Fruit fly (Drosophila melanogaster) whole organism, embryonic: ENCODE results near the gene CG9737.

Experiments
- CG10959 ChIP-seq: fragments of 200-800 bp; sonication (Bioruptor generic); IDR thresholded peaks from 2 replicates; pipeline ENCODE4 v1.3.6; 2022; ENCODE audit warnings: missing biosample characterization, missing genetic modification characterization
- CG12299 ChIP-seq: fragments of 200-800 bp; sonication (Bioruptor generic); optimal IDR thresholded peaks from 2 replicates; lab custom pipeline; 2018; ENCODE audit warnings: missing biosample characterization, mild to moderate bottlenecking, missing genetic modification characterization
- CG14014 ChIP-seq: fragments of 200-800 bp; sonication (Bioruptor generic); IDR thresholded peaks from 2 replicates; pipeline ENCODE4 v1.3.6; 2022; ENCODE audit warnings: missing biosample characterization, missing genetic modification characterization
- CG15269 ChIP-seq: fragments of 200-800 bp; sonication (Bioruptor generic); optimal IDR thresholded peaks from 2 replicates; lab custom pipeline; 2018; ENCODE audit warnings: missing biosample characterization, mild to moderate bottlenecking, missing genetic modification characterization, moderate library complexity
- CG17612 ChIP-seq: fragments of 200-800 bp; sonication (Bioruptor generic); IDR thresholded peaks from 2 replicates; pipeline ENCODE4 v1.3.6; 2022; ENCODE audit warnings: missing biosample characterization, missing genetic modification characterization
- CG18262 ChIP-seq: fragments of 200-800 bp; optimal IDR thresholded peaks from 3 replicates; lab custom pipeline; 2019; ENCODE audit warnings: missing biosample characterization, mild to moderate bottlenecking, missing genetic modification characterization, moderate library complexity
- CG18476 ChIP-seq: fragments of 200-800 bp; sonication (Bioruptor generic); optimal IDR thresholded peaks from 2 replicates; lab custom pipeline; 2016; ENCODE audit warnings: missing biosample characterization, mild to moderate bottlenecking, missing genetic modification characterization
- CG2202 ChIP-seq: fragments of 200-800 bp; sonication (Bioruptor generic); optimal IDR thresholded peaks from 2 replicates; lab custom pipeline; 2018; ENCODE audit warnings: missing biosample characterization, mild to moderate bottlenecking, missing genetic modification characterization
- CG3065 ChIP-seq: fragments of 200-800 bp; sonication (Bioruptor generic); optimal IDR thresholded peaks from 2 replicates; lab custom pipeline; 2016; ENCODE audit warnings: missing biosample characterization, missing genetic modification characterization
- CG4854 ChIP-seq: fragments of 200-800 bp; sonication (Bioruptor generic); optimal IDR thresholded peaks from 2 replicates; lab custom pipeline; 2016; ENCODE audit warnings: missing biosample characterization, missing genetic modification characterization, inconsistent platforms
- CG6654 ChIP-seq: fragments of 200-800 bp; sonication (Bioruptor generic); optimal IDR thresholded peaks from 2 replicates; lab custom pipeline; 2017; ENCODE audit warnings: missing biosample characterization, mild to moderate bottlenecking, missing genetic modification characterization
- CG6765 ChIP-seq: fragments of 200-800 bp; sonication (Bioruptor generic); optimal IDR thresholded peaks from 3 replicates; lab custom pipeline; 2017; ENCODE audit warnings: missing biosample characterization, mild to moderate bottlenecking, missing genetic modification characterization
- CG6791 ChIP-seq: fragments of 200-800 bp; sonication (Bioruptor generic); IDR thresholded peaks from 3 replicates; pipeline ENCODE4 v1.3.6; 2022; ENCODE audit warnings: missing biosample characterization, missing genetic modification characterization; ENCODE audit not compliant: partially characterized antibody
- CG6854 ChIP-seq: fragments of 200-800 bp; sonication (Bioruptor generic); optimal IDR thresholded peaks from 3 replicates; lab custom pipeline; 2017; ENCODE audit warnings: missing biosample characterization, mild to moderate bottlenecking, missing genetic modification characterization
- CG7745 ChIP-seq: fragments of 200-800 bp; sonication (Bioruptor generic); optimal IDR thresholded peaks from 2 replicates; lab custom pipeline; 2018; ENCODE audit warnings: missing biosample characterization, mild to moderate bottlenecking, missing genetic modification characterization, moderate library complexity
- CG8924 ChIP-seq: fragments of 200-800 bp; optimal IDR thresholded peaks from 3 replicates; lab custom pipeline; 2019; ENCODE audit warnings: missing biosample characterization, mild to moderate bottlenecking, missing genetic modification characterization, moderate library complexity
- CG9797 ChIP-seq: fragments of 200-800 bp; sonication (Bioruptor generic); optimal IDR thresholded peaks from 3 replicates; lab custom pipeline; 2018; ENCODE audit warnings: missing biosample characterization, mild to moderate bottlenecking, missing genetic modification characterization
- CG9817 ChIP-seq: fragments of 200-800 bp; sonication (Bioruptor generic); optimal IDR thresholded peaks from 2 replicates; lab custom pipeline; 2018; ENCODE audit warnings: missing biosample characterization, mild to moderate bottlenecking, missing genetic modification characterization, moderate library complexity
- CG9876 ChIP-seq: fragments of 200-800 bp; sonication (Bioruptor generic); optimal IDR thresholded peaks from 2 replicates; lab custom pipeline; 2016; ENCODE audit warnings: missing biosample characterization, missing genetic modification characterization
- D19B ChIP-seq: fragments of 200-800 bp; sonication (Bioruptor generic); optimal IDR thresholded peaks from 2 replicates; lab custom pipeline; 2017; ENCODE audit warnings: missing biosample characterization, mild to moderate bottlenecking, missing genetic modification characterization
- E2f1 ChIP-seq: fragments of 200-800 bp; sonication (Bioruptor generic); IDR thresholded peaks from 2 replicates; pipeline ENCODE4 v1.3.6; 2022; ENCODE audit warnings: missing biosample characterization, missing genetic modification characterization
- Ets65A ChIP-seq: fragments of 200-800 bp; sonication (Bioruptor generic); peaks from one replicate; lab custom pipeline; 2016; ENCODE audit warnings: missing biosample characterization, missing genetic modification characterization
- H15 ChIP-seq: fragments of 200-800 bp; sonication (Bioruptor generic); IDR thresholded peaks from 3 replicates; pipeline ENCODE4 v1.3.6; 2022; ENCODE audit warnings: missing biosample characterization, missing genetic modification characterization
- HmgD ChIP-seq: fragments of 200-800 bp; sonication (Bioruptor generic); optimal IDR thresholded peaks from 3 replicates; lab custom pipeline; 2016; ENCODE audit warnings: missing biosample characterization, missing genetic modification characterization
- Hmx ChIP-seq: fragments of 200-800 bp; sonication (Bioruptor generic); optimal IDR thresholded peaks from 2 replicates; lab custom pipeline; 2016; ENCODE audit warnings: missing biosample characterization, missing genetic modification characterization
- Lpt ChIP-seq: fragments of >200 bp; optimal IDR thresholded peaks from 2 replicates; lab custom pipeline; 2018; ENCODE audit warnings: missing biosample characterization, missing genetic modification characterization
- Nf-YB ChIP-seq: fragments of 200-800 bp; sonication (Bioruptor generic); optimal IDR thresholded peaks from 3 replicates; lab custom pipeline; 2019; ENCODE audit warnings: missing biosample characterization, mild to moderate bottlenecking, missing genetic modification characterization, moderate library complexity
- Scr ChIP-seq: fragments of 200-800 bp; sonication (Bioruptor generic); IDR thresholded peaks from 2 replicates; pipeline ENCODE4 v1.3.6; 2022; ENCODE audit warnings: missing biosample characterization, missing genetic modification characterization; ENCODE audit not compliant: partially characterized antibody
- Six4 ChIP-seq: fragments of 200-800 bp; sonication (Bioruptor generic); optimal IDR thresholded peaks from 2 replicates; lab custom pipeline; 2016; ENCODE audit warnings: missing biosample characterization, missing genetic modification characterization
- TFAM ChIP-seq: fragments of 200-800 bp; sonication (Bioruptor generic); optimal IDR thresholded peaks from 2 replicates; lab custom pipeline; 2017; ENCODE audit warnings: missing biosample characterization, missing genetic modification characterization, inconsistent platforms
- bowl ChIP-seq: fragments of 200-800 bp; sonication (Bioruptor generic); IDR thresholded peaks from 2 replicates; pipeline ENCODE4 v1.3.6; 2022; ENCODE audit warnings: missing biosample characterization, missing genetic modification characterization
- chif ChIP-seq, 2 experiments: fragments of 200-800 bp; sonication (Bioruptor generic); optimal IDR thresholded peaks; 3 replicates each; lab custom pipeline; 2016; ENCODE audit warnings: missing biosample characterization in 2 of 2, missing genetic modification characterization in 2 of 2
- da ChIP-seq: fragments of 200-800 bp; sonication (Bioruptor generic); optimal IDR thresholded peaks from 2 replicates; lab custom pipeline; 2016; ENCODE audit warnings: missing biosample characterization, missing genetic modification characterization
- dimm ChIP-seq: fragments of 200-800 bp; sonication (Bioruptor generic); IDR thresholded peaks from 2 replicates; pipeline ENCODE4 v1.3.6; 2022; ENCODE audit warnings: missing biosample characterization, missing genetic modification characterization
- dm ChIP-seq: fragments of 200-800 bp; sonication (Bioruptor generic); optimal IDR thresholded peaks from 3 replicates; lab custom pipeline; 2016; ENCODE audit warnings: missing biosample characterization, missing genetic modification characterization
- fd64A ChIP-seq: fragments of 200-800 bp; sonication (Bioruptor generic); optimal IDR thresholded peaks from 3 replicates; lab custom pipeline; 2018; ENCODE audit warnings: missing biosample characterization, mild to moderate bottlenecking, missing genetic modification characterization
- gem ChIP-seq: fragments of 200-800 bp; sonication (Bioruptor generic); optimal IDR thresholded peaks from 2 replicates; lab custom pipeline; 2019; ENCODE audit warnings: missing biosample characterization, mild to moderate bottlenecking, missing genetic modification characterization, moderate library complexity
- grn ChIP-seq: fragments of 200-800 bp; sonication (Bioruptor generic); optimal IDR thresholded peaks from 3 replicates; lab custom pipeline; 2017; ENCODE audit warnings: missing biosample characterization, missing genetic modification characterization
- hkb ChIP-seq, 2 experiments: fragments of 200-800 bp in 1 of 2; fragments of >200 bp in 1 of 2; sonication (Bioruptor generic) in 1 of 2; IDR thresholded peaks in 1 of 2; optimal IDR thresholded peaks in 1 of 2; 2 replicates each; pipeline versions ENCODE4 v1.3.6 to Lab custom; 2017 to 2022; ENCODE audit warnings: missing biosample characterization in 1 of 2, missing genetic modification characterization in 1 of 2
- kay ChIP-seq: fragments of 200-800 bp; sonication (Bioruptor generic); optimal IDR thresholded peaks from 2 replicates; lab custom pipeline; 2016; ENCODE audit warnings: missing biosample characterization, missing genetic modification characterization
- knrl ChIP-seq: fragments of 200-800 bp; sonication (Bioruptor generic); IDR thresholded peaks from 3 replicates; pipeline ENCODE4 v1.3.6; 2022; ENCODE audit warnings: missing biosample characterization, missing genetic modification characterization; ENCODE audit not compliant: partially characterized antibody
- lab ChIP-seq: fragments of 200-800 bp; sonication (Bioruptor generic); optimal IDR thresholded peaks from 3 replicates; lab custom pipeline; 2017; ENCODE audit warnings: missing biosample characterization, missing genetic modification characterization, mild to moderate bottlenecking, moderate library complexity, missing genetic modification reagents
- lmd ChIP-seq: fragments of 200-800 bp; sonication (Bioruptor generic); IDR thresholded peaks from 2 replicates; pipeline ENCODE4 v1.3.6; 2022; ENCODE audit warnings: missing biosample characterization, missing genetic modification characterization
- lola ChIP-seq, 3 experiments: fragments of >200 bp in 2 of 3; fragments of 200-800 bp in 1 of 3; sonication (Bioruptor generic) in 1 of 3; optimal IDR thresholded peaks; 2 replicates each; lab custom pipeline; 2017 to 2019; ENCODE audit warnings: missing biosample characterization in 3 of 3, missing genetic modification characterization in 3 of 3, mild to moderate bottlenecking in 1 of 3, moderate library complexity in 1 of 3
- lov ChIP-seq, 2 experiments: fragments of 200-800 bp in 1 of 2; fragments of >200 bp in 1 of 2; sonication (Bioruptor generic) in 1 of 2; IDR thresholded peaks in 1 of 2; optimal IDR thresholded peaks in 1 of 2; 2 replicates in 1 of 2; 3 replicates in 1 of 2; pipeline versions ENCODE4 v1.3.6 to Lab custom; 2017 to 2022; ENCODE audit warnings: missing biosample characterization in 1 of 2, missing genetic modification characterization in 1 of 2
- nau ChIP-seq: fragments of 200-800 bp; sonication (Bioruptor generic); optimal IDR thresholded peaks from 3 replicates; lab custom pipeline; 2017; ENCODE audit warnings: missing biosample characterization, mild to moderate bottlenecking, missing genetic modification characterization, missing genetic modification reagents
- oc ChIP-seq: fragments of 200-800 bp; sonication (Bioruptor generic); optimal IDR thresholded peaks from 2 replicates; lab custom pipeline; 2018; ENCODE audit warnings: missing biosample characterization, mild to moderate bottlenecking, missing genetic modification characterization, moderate library complexity
- tin ChIP-seq: fragments of 200-800 bp; sonication (Bioruptor generic); optimal IDR thresholded peaks from 3 replicates; lab custom pipeline; 2016; ENCODE audit warnings: missing biosample characterization, missing genetic modification characterization
- tup ChIP-seq: fragments of 200-800 bp; sonication (Bioruptor generic); optimal IDR thresholded peaks from 2 replicates; lab custom pipeline; 2016; ENCODE audit warnings: missing biosample characterization, mild to moderate bottlenecking, missing genetic modification characterization, moderate library complexity
- z ChIP-seq: fragments of 200-800 bp; sonication (Bioruptor generic); IDR thresholded peaks from 3 replicates; pipeline ENCODE4 v1.3.6; 2022; ENCODE audit warnings: missing biosample characterization, missing genetic modification characterization

Gene CG9737

DNA sequence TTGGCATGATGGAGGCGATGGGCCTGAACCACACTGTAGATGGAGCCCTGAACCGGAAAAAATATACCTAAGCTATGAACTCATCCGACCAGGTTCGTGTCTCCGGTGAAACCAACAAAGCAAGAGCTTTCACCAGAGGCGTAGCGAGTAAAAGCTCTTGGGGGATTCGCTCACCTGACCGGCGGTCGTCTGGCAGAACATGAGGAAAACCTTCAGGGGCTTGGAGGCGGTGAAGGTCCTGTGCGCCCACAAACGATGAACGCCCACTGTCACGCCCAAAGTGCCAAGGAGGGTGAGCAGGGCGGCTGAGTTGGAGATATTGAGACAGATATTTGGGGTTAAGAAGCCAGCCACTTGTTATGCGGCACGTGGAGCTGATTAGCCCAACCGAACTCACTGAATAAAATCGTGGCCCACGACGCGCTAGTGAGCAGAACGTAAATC lies 47.5 kb downstream of the CG9737 start (continued):
- TF ChIP-seq dimm (GFP tag; lab: Robert Waterston, UW) (no peak), CG10959 (GFP tag; lab: Robert Waterston, UW) (no peak), CG6654 (GFP tag; lab: Kevin White, UChicago) (no peak), kay (GFP tag; lab: Kevin White, UChicago) (no peak), lmd (GFP tag; lab: Robert Waterston, UW) (peak; percentile 72), z (GFP tag; lab: Robert Waterston, UW) (no peak), CG9876 (GFP tag; lab: Kevin White, UChicago) (peak; percentile 4), CG14014 (no peak), CG6854 (peak; percentile 25), tin (GFP tag; lab: Kevin White, UChicago) (peak; percentile 42), nau (GFP tag; lab: Kevin White, UChicago) (peak; percentile 14), fd64A (GFP tag; lab: Kevin White, UChicago) (no peak), CG6791 (GFP tag; lab: Robert Waterston, UW) (0 out of 3 replicates have a peak, but pooled peaks have one; percentile 35), Nf-YB (no peak), D19B (GFP tag; lab: Kevin White, UChicago) (no peak), H15 (GFP tag; lab: Robert Waterston, UW) (peak; percentile 45; the same call in 1 of the 3 replicates), CG2202 (no peak), E2f1 (GFP tag; lab: Robert Waterston, UW) (peak; percentile 55), dm (GFP tag; lab: Kevin White, UChicago) (peak; percentile 83), Lpt (GFP tag; lab: Kevin White, UChicago) (no peak), CG9797 (no peak), TFAM (GFP tag; lab: Kevin White, UChicago) (no peak), CG18262 (tag; lab: Kevin White, UChicago) (peak; percentile 20), Ets65A (no peak), grn (GFP tag; lab: Kevin White, UChicago) (no peak), hkb (optimal IDR thresholded peaks at IDR 0.05; lab: Kevin White, UChicago) (no peak), hkb (GFP tag; IDR thresholded peaks at IDR 0.05; lab: Robert Waterston, UW) (peak; percentile 33; the same call in 1 of the 2 replicates), lab (peak; percentile 76), da (no peak), oc (tag; lab: Kevin White, UChicago) (no peak), CG3065 (GFP tag; lab: Kevin White, UChicago) (peak; percentile 22), HmgD (GFP tag; lab: Kevin White, UChicago) (peak; percentile 33), lov (optimal IDR thresholded peaks at IDR 0.05; lab: Kevin White, UChicago) (no peak), lov (GFP tag; IDR thresholded peaks at IDR 0.05; lab: Robert Waterston, UW) (peak; percentile 47; the same call in 1 of the 3 replicates), CG18476 (no peak), CG12299 (tag; lab: Kevin White, UChicago) (no peak), chif (GFP tag; optimal IDR thresholded peaks at IDR 0.05; lab: Kevin White, UChicago) (peak; percentile 9), CG4854 (GFP tag; lab: Kevin White, UChicago) (no peak), CG6765 (GFP tag; lab: Kevin White, UChicago) (no peak), CG7745 (tag; lab: Kevin White, UChicago) (no peak), knrl (GFP tag; lab: Robert Waterston, UW) (no peak), tup (GFP tag; lab: Kevin White, UChicago) (no peak), Hmx (GFP tag; lab: Kevin White, UChicago) (no peak), Scr (GFP tag; lab: Robert Waterston, UW) (no peak), Six4 (GFP tag; lab: Kevin White, UChicago) (no peak), gem (tag; lab: Kevin White, UChicago) (peak; percentile 38), CG15269 (peak; percentile 48), bowl (no peak), CG17612 (GFP tag; lab: Robert Waterston, UW) (peak; percentile 35; the same call in 1 of the 2 replicates), CG9817 (tag; lab: Kevin White, UChicago) (peak; percentile 46), CG8924 (no peak), lola (GFP tag; optimal IDR thresholded peaks at IDR 0.05; lab: Kevin White, UChicago) (no peak)
